Fruit fly (Drosophila melanogaster) whole organism, pupa: Measurements from ENCODE around the gene CG7900.

ENCODE experiments used
- CG14655 ChIP-seq: fragments of 200-800 bp; sonication (Bioruptor generic); optimal IDR thresholded peaks from 3 replicates; lab custom pipeline; 2017; ENCODE audit warnings: mild to moderate bottlenecking, missing biosample characterization, missing genetic modification reagents, missing genetic modification characterization
- CG17806 ChIP-seq: fragments of 200-800 bp; sonication (Bioruptor generic); optimal IDR thresholded peaks from 2 replicates; lab custom pipeline; 2018; ENCODE audit warnings: missing biosample characterization, mild to moderate bottlenecking, missing genetic modification characterization, moderate library complexity
- CG9948 ChIP-seq: fragments of 200-800 bp; sonication (Bioruptor generic); optimal IDR thresholded peaks from 2 replicates; lab custom pipeline; 2018; ENCODE audit warnings: missing biosample characterization, mild to moderate bottlenecking, missing genetic modification characterization, moderate library complexity
- Ets98B ChIP-seq: fragments of 200-800 bp; sonication (Bioruptor generic); IDR thresholded peaks from 2 replicates; pipeline ENCODE4 v1.3.6; 2022; ENCODE audit warnings: missing biosample characterization, missing genetic modification characterization
- gl ChIP-seq: fragments of 200-800 bp; sonication (Bioruptor generic); optimal IDR thresholded peaks from 2 replicates; lab custom pipeline; 2018; ENCODE audit warnings: missing biosample characterization, mild to moderate bottlenecking, missing genetic modification characterization

DNA sequence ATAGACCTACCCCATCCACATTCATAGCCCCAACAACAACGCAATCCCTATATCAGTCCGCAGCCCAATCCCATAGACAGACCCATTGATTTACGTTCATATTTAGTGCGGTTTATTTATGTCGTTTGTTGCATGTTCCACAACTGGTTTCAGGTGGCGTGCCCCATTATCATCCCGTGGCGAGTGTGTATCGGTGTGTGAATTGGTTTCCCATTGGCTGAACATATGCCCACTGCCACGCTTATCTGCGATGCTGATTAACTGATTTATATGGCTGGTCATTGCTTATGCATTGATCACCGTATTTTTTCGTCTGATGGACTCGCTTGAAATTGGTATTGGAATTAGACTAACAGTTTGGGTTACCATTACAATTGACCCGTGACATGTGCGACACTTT lies 51.8 kb downstream of the CG7900 start:
- no peak for TF ChIP-seq Ets98B (GFP tag; lab: Robert Waterston, UW)
- TF ChIP-seq CG9948 (tag; lab: Kevin White, UChicago), result no peak
- TF ChIP-seq CG14655 (GFP tag; lab: Kevin White, UChicago), result no peak
- no peak for TF ChIP-seq gl (tag; lab: Kevin White, UChicago)
- no peak for TF ChIP-seq CG17806 (tag; lab: Kevin White, UChicago)
